Worm (Caenorhabditis elegans) whole organism, L4 larva: ENCODE results near the gene shc-3.
A peak's percentile ranks its signal among the peaks of the same experiment; 100 is the strongest.

ENCODE experiments used
- F44E2.7 ChIP-seq: fragments of 200-800 bp; sonication (Bioruptor generic); IDR thresholded peaks from 2 replicates; pipeline ENCODE4 v2.1.2; 2022; ENCODE audit warnings: missing genetic modification characterization, missing compliant biosample characterization
- F49E8.2 ChIP-seq: sonication (generic microtip); optimal IDR thresholded peaks from 2 replicates; lab custom pipeline; 2016; ENCODE audit warnings: missing compliant biosample characterization, mild to moderate bottlenecking, missing genetic modification characterization, borderline replicate concordance
- R02D3.7 ChIP-seq: fragments of 150-350 bp; sonication (generic microtip); optimal IDR thresholded peaks from 3 replicates; lab custom pipeline; 2014; ENCODE audit warnings: missing biosample characterization, missing genetic modification characterization
- Y105C5A.15 ChIP-seq: fragments of 200-800 bp; sonication (Bioruptor generic); IDR thresholded peaks from 2 replicates; pipeline ENCODE4 v1.3.6; 2022; ENCODE audit warnings: missing genetic modification characterization, missing compliant biosample characterization
- Y75B8A.6 ChIP-seq: fragments of 200-800 bp; sonication (Bioruptor generic); IDR thresholded peaks from 2 replicates; pipeline ENCODE4 v1.3.6; 2022; ENCODE audit warnings: missing genetic modification reagents, missing genetic modification characterization, missing compliant biosample characterization
- aly-2 ChIP-seq: sonication (generic microtip); optimal IDR thresholded peaks from 2 replicates; lab custom pipeline; 2018; ENCODE audit warnings: missing biosample characterization, missing genetic modification characterization
- ceh-20 ChIP-seq: fragments of 200-800 bp; sonication (Bioruptor generic); IDR thresholded peaks from 2 replicates; pipeline ENCODE4 v1.3.6; 2022; ENCODE audit warnings: missing genetic modification reagents, missing genetic modification characterization, missing compliant biosample characterization
- ceh-28 ChIP-seq: fragments of 150-350 bp; optimal IDR thresholded peaks from 2 replicates; lab custom pipeline; 2014; ENCODE audit warnings: missing biosample characterization, missing genetic modification reagents, missing genetic modification characterization
- ceh-32 ChIP-seq: sonication (generic microtip); optimal IDR thresholded peaks from 2 replicates; lab custom pipeline; 2016; ENCODE audit warnings: mild to moderate bottlenecking, missing genetic modification characterization, missing compliant biosample characterization; ENCODE audit not compliant: poor library complexity
- ceh-62 ChIP-seq: sonication (generic microtip); optimal IDR thresholded peaks from 2 replicates; lab custom pipeline; 2017; ENCODE audit warnings: missing biosample characterization, missing genetic modification characterization
- cey-2 ChIP-seq: sonication (generic microtip); optimal IDR thresholded peaks from 3 replicates; lab custom pipeline; 2017; ENCODE audit warnings: missing genetic modification characterization, mild to moderate bottlenecking, missing compliant biosample characterization, antibody characterized with exemption, borderline replicate concordance; ENCODE audit not compliant: insufficient read depth
- ctbp-1 ChIP-seq: fragments of 200-800 bp; sonication (Bioruptor generic); IDR thresholded peaks from 2 replicates; pipeline ENCODE4 v1.3.6; 2022; ENCODE audit warnings: missing genetic modification reagents, missing genetic modification characterization, missing compliant biosample characterization
- daf-12 ChIP-seq: fragments of 150-350 bp; optimal IDR thresholded peaks from 2 replicates; lab custom pipeline; 2014; ENCODE audit warnings: missing biosample characterization, missing genetic modification reagents, missing genetic modification characterization
- daf-16 ChIP-seq, 3 experiments: sonication (generic microtip); optimal IDR thresholded peaks; 2 replicates each; lab custom pipeline; 2016 to 2017; ENCODE audit warnings: missing genetic modification characterization in 3 of 3, missing genetic modification reagents in 3 of 3, mild to moderate bottlenecking in 2 of 3, missing compliant biosample characterization in 2 of 3, missing biosample characterization in 1 of 3, moderate library complexity in 1 of 3
- dmd-9 ChIP-seq: fragments of 200-800 bp; sonication (Bioruptor generic); IDR thresholded peaks from 2 replicates; pipeline ENCODE4 v1.3.6; 2022; ENCODE audit warnings: missing genetic modification reagents, missing genetic modification characterization, missing compliant biosample characterization
- duxl-1 ChIP-seq: sonication (generic microtip); optimal IDR thresholded peaks from 2 replicates; lab custom pipeline; 2016; ENCODE audit warnings: mild to moderate bottlenecking, missing genetic modification characterization, moderate library complexity, missing compliant biosample characterization; ENCODE audit not compliant: poor library complexity
- egl-43 ChIP-seq: fragments of 200-800 bp; sonication (Bioruptor generic); IDR thresholded peaks from 2 replicates; pipeline ENCODE4 v1.3.6; 2022; ENCODE audit warnings: missing genetic modification reagents, missing genetic modification characterization, missing compliant biosample characterization
- fos-1 ChIP-seq: fragments of 150-350 bp; optimal IDR thresholded peaks from 2 replicates; lab custom pipeline; 2014; ENCODE audit warnings: missing biosample characterization, missing genetic modification characterization
- jun-1 ChIP-seq: fragments of 150-350 bp; optimal IDR thresholded peaks from 2 replicates; lab custom pipeline; 2014; ENCODE audit warnings: missing biosample characterization, missing genetic modification reagents, missing genetic modification characterization
- lim-7 ChIP-seq: fragments of 200-800 bp; sonication (Bioruptor generic); IDR thresholded peaks from 2 replicates; pipeline ENCODE4 v1.3.6; 2022; ENCODE audit warnings: missing genetic modification characterization, missing compliant biosample characterization
- lin-13 ChIP-seq: fragments of 150-350 bp; optimal IDR thresholded peaks from 2 replicates; lab custom pipeline; 2014; ENCODE audit warnings: missing biosample characterization, missing genetic modification reagents, missing genetic modification characterization
- lin-29 ChIP-seq: fragments of 200-800 bp; sonication (Bioruptor generic); IDR thresholded peaks from 2 replicates; pipeline ENCODE4 v1.3.6; 2022; ENCODE audit warnings: missing genetic modification reagents, missing genetic modification characterization, missing compliant biosample characterization
- lin-38 ChIP-seq: fragments of 200-800 bp; sonication (Bioruptor generic); IDR thresholded peaks from 2 replicates; pipeline ENCODE4 v1.3.6; 2022; ENCODE audit warnings: missing genetic modification reagents, missing genetic modification characterization, missing compliant biosample characterization
- lin-39 ChIP-seq: fragments of 150-350 bp; optimal IDR thresholded peaks from 2 replicates; lab custom pipeline; 2014; ENCODE audit warnings: missing biosample characterization, missing genetic modification reagents, missing genetic modification characterization
- mdt-29 ChIP-seq: fragments of 200-800 bp; sonication (Bioruptor generic); IDR thresholded peaks from 2 replicates; pipeline ENCODE4 v1.3.6; 2022; ENCODE audit warnings: missing genetic modification reagents, missing genetic modification characterization, missing compliant biosample characterization
- mes-2 ChIP-seq: sonication (generic microtip); optimal IDR thresholded peaks from 2 replicates; lab custom pipeline; 2016; ENCODE audit warnings: missing genotype, mild to moderate bottlenecking, missing genetic modification characterization, missing compliant biosample characterization; ENCODE audit not compliant: poor library complexity, severe bottlenecking
- mxl-2 ChIP-seq: fragments of 200-800 bp; sonication (Bioruptor generic); conservative IDR thresholded peaks from 2 replicates; pipeline ENCODE4 v1.3.6; 2022; ENCODE audit warnings: missing genetic modification reagents, missing genetic modification characterization, missing compliant biosample characterization
- nhr-102 ChIP-seq: sonication (generic microtip); optimal IDR thresholded peaks from 2 replicates; lab custom pipeline; 2016; ENCODE audit warnings: mild to moderate bottlenecking, missing genetic modification characterization, moderate library complexity, missing compliant biosample characterization
- nhr-25 ChIP-seq: sonication (generic microtip); optimal IDR thresholded peaks from 2 replicates; lab custom pipeline; 2017; ENCODE audit warnings: missing genetic modification characterization, mild to moderate bottlenecking, missing compliant biosample characterization, antibody characterized with exemption, moderate library complexity, borderline replicate concordance; ENCODE audit not compliant: insufficient read depth
- pha-4 ChIP-seq, 2 experiments: fragments of 150-350 bp in 1 of 2; fragments of 200-800 bp in 1 of 2; sonication (Bioruptor generic) in 1 of 2; IDR thresholded peaks in 1 of 2; optimal IDR thresholded peaks in 1 of 2; 2 replicates each; pipeline versions ENCODE4 v1.3.6 to Lab custom; 2014 to 2022; ENCODE audit warnings: missing genetic modification characterization in 2 of 2, missing genetic modification reagents in 2 of 2, missing biosample characterization in 1 of 2, missing compliant biosample characterization in 1 of 2
- sdz-12 ChIP-seq: fragments of 200-800 bp; sonication (Bioruptor generic); optimal IDR thresholded peaks from 2 replicates; lab custom pipeline; 2018; ENCODE audit warnings: mild to moderate bottlenecking, missing genetic modification characterization, missing compliant biosample characterization
- skn-1 ChIP-seq: fragments of 150-350 bp; optimal IDR thresholded peaks from 2 replicates; lab custom pipeline; 2014; ENCODE audit warnings: missing biosample characterization, missing genetic modification characterization
- snpc-1.2 ChIP-seq: fragments of 200-800 bp; sonication (Bioruptor generic); IDR thresholded peaks from 2 replicates; pipeline ENCODE4 v1.3.6; 2022; ENCODE audit warnings: missing genetic modification reagents, missing genetic modification characterization, missing compliant biosample characterization
- snpc-4 ChIP-seq: fragments of 150-350 bp; optimal IDR thresholded peaks from 2 replicates; lab custom pipeline; 2014; ENCODE audit warnings: missing biosample characterization, missing genetic modification characterization
- tag-97 ChIP-seq: fragments of 200-800 bp; sonication (Bioruptor generic); IDR thresholded peaks from 2 replicates; pipeline ENCODE4 v1.3.6; 2022; ENCODE audit warnings: missing genetic modification characterization, missing compliant biosample characterization
- unc-130 ChIP-seq: sonication (generic microtip); optimal IDR thresholded peaks from 2 replicates; lab custom pipeline; 2016; ENCODE audit warnings: missing genetic modification reagents, missing genetic modification characterization, missing compliant biosample characterization
- unc-62 ChIP-seq, 3 experiments: fragments of 150-350 bp in 1 of 3; sonication (generic microtip); optimal IDR thresholded peaks in 2 of 3; peaks in 1 of 3; 1 replicate in 1 of 3; 2 replicates in 2 of 3; lab custom pipeline; 2014 to 2017; ENCODE audit warnings: missing biosample characterization in 3 of 3, missing genetic modification characterization in 3 of 3, missing genetic modification reagents in 3 of 3, missing genotype in 1 of 3
- ztf-7 ChIP-seq: fragments of 150-350 bp; optimal IDR thresholded peaks from 2 replicates; lab custom pipeline; 2014; ENCODE audit warnings: missing biosample characterization, missing genetic modification characterization

shc-3 gene

ce11 chrX:13687655-13688054 lies 29.7 kb upstream of the shc-3 start, which contains the start of gene adm-2:
Gene adm-2 (plus strand): TSS chrX:13687955.
- TF ChIP-seq ceh-28 (no peak), daf-16 (GFP tag; optimal IDR thresholded peaks at IDR 0.05; lab: Kevin White, UChicago) (no peak), daf-16 (tag; optimal IDR thresholded peaks at IDR 0.05; lab: Kevin White, UChicago) (peak; percentile 39), lin-39 (tag; lab: Kevin White, UChicago) (no peak)

DNA sequence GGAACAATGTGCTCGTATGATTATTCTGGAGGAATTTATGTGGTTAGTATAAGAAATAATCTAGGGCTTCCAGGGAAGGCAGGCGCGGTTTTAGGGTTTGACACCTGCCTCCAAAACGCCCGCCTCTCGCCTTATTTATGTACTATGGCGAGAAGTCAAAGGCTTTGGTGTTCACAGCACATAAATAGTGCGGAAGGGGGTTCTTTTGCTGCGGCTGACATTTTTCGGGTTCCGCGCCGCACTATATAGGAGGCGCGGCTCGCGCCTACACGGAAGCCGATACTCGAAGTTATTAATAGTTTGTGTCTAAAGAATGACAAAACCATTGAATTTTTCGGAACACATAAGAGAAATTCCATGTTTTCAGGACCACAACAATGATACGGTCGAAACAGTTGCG lies 27.0 kb upstream of the shc-3 start:
- TF ChIP-seq snpc-4 (tag; lab: Kevin White, UChicago) = peak; percentile 52
- TF ChIP-seq jun-1 (tag; lab: Kevin White, UChicago) = no peak

DNA sequence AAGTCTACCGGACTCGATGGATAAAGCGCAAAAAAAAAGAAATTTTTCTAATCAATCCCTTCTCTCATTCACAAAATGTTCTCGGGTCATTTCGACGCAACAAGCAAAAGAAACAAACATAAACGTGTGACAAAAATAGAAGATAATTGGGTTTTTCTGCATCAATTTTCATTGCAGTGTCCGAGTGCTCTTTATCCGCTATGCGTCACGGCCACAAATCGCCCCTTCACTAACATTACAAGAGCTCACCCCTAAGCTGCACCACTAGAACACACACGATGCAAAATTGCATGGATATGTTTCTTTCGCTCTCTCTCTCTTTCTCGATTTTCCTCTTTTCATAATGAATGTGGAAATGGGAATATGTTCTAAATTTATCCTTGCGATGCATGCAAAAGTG lies 21.2 kb upstream of the shc-3 start:
- TF ChIP-seq unc-62 (GFP tag; optimal IDR thresholded peaks at IDR 0.05 in 1 of 2; lab: Kevin White, UChicago) = peak in 1 of 2 experiments; percentile 55
- TF ChIP-seq unc-62 (tag; optimal IDR thresholded peaks at IDR 0.05; lab: Kevin White, UChicago) = no peak
- TF ChIP-seq Y75B8A.6 (GFP tag; lab: Robert Waterston, UW) = no peak

ce11 chrX:13697520-13697919 lies 19.8 kb upstream of the shc-3 start:
- 0 out of 2 replicates have a peak, but pooled peaks have one; percentile 20 for TF ChIP-seq dmd-9 (GFP tag; lab: Robert Waterston, UW)
- TF ChIP-seq unc-62 (GFP tag; optimal IDR thresholded peaks at IDR 0.05 in 1 of 2; lab: Kevin White, UChicago) = no peak
- no peak for TF ChIP-seq unc-62 (tag; optimal IDR thresholded peaks at IDR 0.05; lab: Kevin White, UChicago)
- TF ChIP-seq, all 104 proteins: peak for 1

DNA sequence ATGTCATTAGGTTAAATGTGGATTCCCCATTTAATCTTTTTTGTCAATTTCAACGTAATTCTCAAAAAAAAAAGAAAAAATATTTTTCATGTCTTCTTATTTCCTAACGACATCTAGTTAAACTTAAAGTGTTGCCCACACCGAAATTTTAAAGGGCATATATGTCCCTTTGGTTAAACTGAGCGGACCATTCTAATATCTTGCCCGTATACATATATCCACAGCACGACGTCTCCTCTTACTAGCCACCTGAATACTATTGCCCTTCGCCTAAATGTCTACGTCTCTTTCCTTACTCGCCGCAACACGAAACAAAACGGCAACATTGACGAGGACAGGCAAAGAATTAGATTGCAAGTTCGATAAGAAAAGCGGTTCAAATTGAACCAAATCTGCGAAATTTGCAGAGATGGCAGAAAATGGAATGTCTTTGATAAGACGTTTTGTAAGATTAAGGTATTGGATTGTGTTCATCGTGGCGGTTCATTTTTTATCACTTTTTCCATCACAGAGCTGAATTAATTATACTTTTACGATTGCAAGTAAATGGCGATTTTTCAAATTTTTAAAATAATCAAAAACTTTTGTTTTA lies 16.6 kb upstream of the shc-3 start:
- TF ChIP-seq snpc-1.2 (GFP tag; lab: Robert Waterston, UW) (peak; percentile 70; the same call in 1 of the 2 replicates), ceh-20 (GFP tag; lab: Robert Waterston, UW) (peak; percentile 99), ctbp-1 (GFP tag; lab: Robert Waterston, UW) (peak; percentile 99), skn-1 (tag; lab: Kevin White, UChicago) (peak; percentile 85), fos-1 (tag; lab: Kevin White, UChicago) (peak; percentile 96), F49E8.2 (tag; lab: Kevin White, UChicago) (peak; percentile 22), lin-38 (GFP tag; lab: Robert Waterston, UW) (peak; percentile 91), sdz-12 (GFP tag; lab: Kevin White, UChicago) (peak; percentile 72), F44E2.7 (GFP tag; lab: Robert Waterston, UW) (no peak), daf-12 (tag; lab: Kevin White, UChicago) (no peak), aly-2 (tag; lab: Kevin White, UChicago) (no peak), dmd-9 (GFP tag; lab: Robert Waterston, UW) (peak; percentile 94), ceh-32 (tag; lab: Kevin White, UChicago) (peak; percentile 92), mes-2 (peak; percentile 98), nhr-25 (tag; lab: Kevin White, UChicago) (peak; percentile 95), ceh-62 (tag; lab: Kevin White, UChicago) (no peak), tag-97 (GFP tag; lab: Robert Waterston, UW) (peak; percentile 95), lin-13 (GFP tag; lab: Kevin White, UChicago) (peak; percentile 97), lin-29 (GFP tag; lab: Robert Waterston, UW) (peak; percentile 94), mxl-2 (GFP tag; lab: Robert Waterston, UW) (peak; percentile 86), nhr-102 (tag; lab: Kevin White, UChicago) (peak; percentile 100), egl-43 (GFP tag; lab: Robert Waterston, UW) (peak; percentile 98), R02D3.7 (peak; percentile 28), Y105C5A.15 (0 out of 2 replicates have a peak, but pooled peaks have one; percentile 46), ztf-7 (tag; lab: Kevin White, UChicago) (peak; percentile 96), jun-1 (tag; lab: Kevin White, UChicago) (peak; percentile 100), pha-4 (GFP tag; IDR thresholded peaks at IDR 0.05; lab: Robert Waterston, UW) (peak; percentile 97), pha-4 (tag; optimal IDR thresholded peaks at IDR 0.05; lab: Kevin White, UChicago) (peak; percentile 77), cey-2 (peak; percentile 69), mdt-29 (GFP tag; lab: Robert Waterston, UW) (peak; percentile 93), duxl-1 (tag; lab: Kevin White, UChicago) (peak; percentile 99), lim-7 (GFP tag; lab: Robert Waterston, UW) (peak; percentile 69; the same call in 1 of the 2 replicates), unc-130 (GFP tag; lab: Kevin White, UChicago) (peak; percentile 32)
